Worm (Caenorhabditis elegans) whole organism, early embryonic: ENCODE measurements around the gene srlf-19.

Experiments
- B0310.2 ChIP-seq: sonication (generic microtip); optimal IDR thresholded peaks from 2 replicates; lab custom pipeline; 2016; ENCODE audit warnings: mild to moderate bottlenecking, missing genetic modification characterization, missing compliant biosample characterization
- F13C5.2 ChIP-seq: sonication (generic microtip); optimal IDR thresholded peaks from 2 replicates; lab custom pipeline; 2017; ENCODE audit warnings: mild to moderate bottlenecking, missing genetic modification characterization, inconsistent platforms, missing compliant biosample characterization
- aly-1 ChIP-seq: sonication (generic microtip); optimal IDR thresholded peaks from 2 replicates; lab custom pipeline; 2016; ENCODE audit warnings: missing genetic modification characterization, missing compliant biosample characterization
- ceh-13 ChIP-seq: fragments of 200-800 bp; sonication (Bioruptor generic); optimal IDR thresholded peaks from 2 replicates; lab custom pipeline; 2018; ENCODE audit warnings: mild to moderate bottlenecking, missing genetic modification characterization, missing compliant biosample characterization
- ceh-36 ChIP-seq: sonication (generic microtip); optimal IDR thresholded peaks from 2 replicates; lab custom pipeline; 2016; ENCODE audit warnings: missing genetic modification characterization, inconsistent platforms, missing compliant biosample characterization
- ets-7 ChIP-seq: sonication (generic microtip); optimal IDR thresholded peaks from 2 replicates; lab custom pipeline; 2016; ENCODE audit warnings: missing genotype, missing genetic modification characterization, missing compliant biosample characterization
- flt-1 ChIP-seq: fragments of 200-800 bp; sonication (Bioruptor generic); IDR thresholded peaks from 2 replicates; pipeline ENCODE4 v1.3.6; 2022; ENCODE audit warnings: missing genetic modification characterization, missing compliant biosample characterization
- hmbx-1 ChIP-seq: sonication (generic microtip); optimal IDR thresholded peaks from 2 replicates; lab custom pipeline; 2016; ENCODE audit warnings: mild to moderate bottlenecking, missing genetic modification characterization, missing compliant biosample characterization
- hmg-4 ChIP-seq: fragments of 200-800 bp; sonication (Bioruptor generic); optimal IDR thresholded peaks from 2 replicates; lab custom pipeline; 2018; ENCODE audit warnings: mild to moderate bottlenecking, missing genetic modification characterization, missing compliant biosample characterization
- hnd-1 ChIP-seq: sonication (generic microtip); optimal IDR thresholded peaks from 2 replicates; lab custom pipeline; 2016; ENCODE audit warnings: missing genetic modification characterization, missing compliant biosample characterization
- pes-1 ChIP-seq: fragments of 200-800 bp; sonication (Bioruptor generic); IDR thresholded peaks from 2 replicates; pipeline ENCODE4 v1.3.6; 2022; ENCODE audit warnings: missing genetic modification reagents, missing genetic modification characterization, missing compliant biosample characterization
- scrt-1 ChIP-seq: fragments of 200-800 bp; sonication (Bioruptor generic); IDR thresholded peaks from 2 replicates; pipeline ENCODE4 v1.3.6; 2022; ENCODE audit warnings: missing genetic modification characterization, missing compliant biosample characterization
- sea-1 ChIP-seq: fragments of 200-800 bp; sonication (Bioruptor generic); conservative IDR thresholded peaks from 2 replicates; pipeline ENCODE4 v1.3.6; 2022; ENCODE audit warnings: missing genetic modification characterization, missing compliant biosample characterization
- tbx-11 ChIP-seq: fragments of 200-800 bp; sonication (Bioruptor generic); IDR thresholded peaks from 2 replicates; pipeline ENCODE4 v1.3.6; 2022; ENCODE audit warnings: missing genetic modification characterization, missing compliant biosample characterization
- tbx-37 ChIP-seq: fragments of 200-800 bp; sonication (Bioruptor generic); conservative IDR thresholded peaks from 2 replicates; pipeline ENCODE4 v1.3.6; 2022; ENCODE audit warnings: missing genetic modification reagents, missing genetic modification characterization, missing compliant biosample characterization
- tra-4 ChIP-seq: sonication (generic microtip); optimal IDR thresholded peaks from 2 replicates; lab custom pipeline; 2017; ENCODE audit warnings: missing genetic modification characterization, missing compliant biosample characterization

srlf-19 gene

ce11 chrV:505191-505590 lies at the start of gene srlf-19:
srlf-19 (plus strand) TSS chrV:505491.
- no peak for TF ChIP-seq hmbx-1
- no peak for TF ChIP-seq ceh-36 (tag; lab: Kevin White, UChicago)
- no peak for TF ChIP-seq scrt-1 (GFP tag; lab: Robert Waterston, UW)
- TF ChIP-seq hnd-1: no peak
- TF ChIP-seq hmg-4: no peak
- no peak for TF ChIP-seq tbx-37 (GFP tag; lab: Robert Waterston, UW)
- no peak for TF ChIP-seq tra-4 (tag; lab: Kevin White, UChicago)
- TF ChIP-seq ets-7 (tag; lab: Kevin White, UChicago): no peak
- TF ChIP-seq F13C5.2 (tag; lab: Kevin White, UChicago): no peak

ce11 chrV:457839-458238 lies 47.5 kb upstream of the srlf-19 start:
- TF ChIP-seq scrt-1 (GFP tag; lab: Robert Waterston, UW) (no peak), hnd-1 (no peak), pes-1 (GFP tag; lab: Robert Waterston, UW) (no peak), F13C5.2 (tag; lab: Kevin White, UChicago) (no peak), aly-1 (tag; lab: Kevin White, UChicago) (no peak), ceh-36 (tag; lab: Kevin White, UChicago) (no peak), ceh-13 (no peak), tra-4 (tag; lab: Kevin White, UChicago) (no peak), hmbx-1 (no peak), sea-1 (GFP tag; lab: Robert Waterston, UW) (no peak), B0310.2 (tag; lab: Kevin White, UChicago) (no peak), tbx-11 (GFP tag; lab: Robert Waterston, UW) (no peak), ets-7 (tag; lab: Kevin White, UChicago) (no peak), flt-1 (no peak), tbx-37 (GFP tag; lab: Robert Waterston, UW) (no peak)

ce11 chrV:459464-459863 lies 45.8 kb upstream of the srlf-19 start, which contains the start of gene nhr-203:
nhr-203 (plus strand) TSS chrV:459795.
- no peak for TF ChIP-seq tra-4 (tag; lab: Kevin White, UChicago)
- TF ChIP-seq B0310.2 (tag; lab: Kevin White, UChicago): no peak
- TF ChIP-seq tbx-37 (GFP tag; lab: Robert Waterston, UW): no peak
- no peak for TF ChIP-seq hmbx-1
- no peak for TF ChIP-seq scrt-1 (GFP tag; lab: Robert Waterston, UW)
- no peak for TF ChIP-seq ets-7 (tag; lab: Kevin White, UChicago)
- no peak for TF ChIP-seq pes-1 (GFP tag; lab: Robert Waterston, UW)
- TF ChIP-seq ceh-36 (tag; lab: Kevin White, UChicago): no peak
- no peak for TF ChIP-seq flt-1
- no peak for TF ChIP-seq ceh-13
- no peak for TF ChIP-seq sea-1 (GFP tag; lab: Robert Waterston, UW)

ce11 chrV:462263-462662 lies 43.0 kb upstream of the srlf-19 start, which contains the start of gene nhr-202:
nhr-202 (plus strand) TSS chrV:462588.
- no peak for TF ChIP-seq F13C5.2 (tag; lab: Kevin White, UChicago)

ce11 chrV:464800-465199 lies 40.5 kb upstream of the srlf-19 start, which contains the start of gene nhr-201:
nhr-201 (plus strand) TSS chrV:464828.
- TF ChIP-seq tra-4 (tag; lab: Kevin White, UChicago) (no peak), ceh-36 (tag; lab: Kevin White, UChicago) (no peak), tbx-37 (GFP tag; lab: Robert Waterston, UW) (no peak), flt-1 (no peak), aly-1 (tag; lab: Kevin White, UChicago) (no peak), F13C5.2 (tag; lab: Kevin White, UChicago) (no peak), hnd-1 (no peak)

- TF ChIP-seq B0310.2 (tag; lab: Kevin White, UChicago) (no peak), hmg-4 (no peak), sea-1 (GFP tag; lab: Robert Waterston, UW) (no peak), ceh-13 (no peak), hnd-1 (no peak), F13C5.2 (tag; lab: Kevin White, UChicago) (no peak), ets-7 (tag; lab: Kevin White, UChicago) (no peak), ceh-36 (tag; lab: Kevin White, UChicago) (no peak), aly-1 (tag; lab: Kevin White, UChicago) (no peak), tbx-11 (GFP tag; lab: Robert Waterston, UW) (no peak)
These were observed 39.9 kb upstream of the srlf-19 start for ce11 chrV:465355-465754.

- no peak for TF ChIP-seq F13C5.2 (tag; lab: Kevin White, UChicago)
- no peak for TF ChIP-seq ceh-36 (tag; lab: Kevin White, UChicago)
- no peak for TF ChIP-seq tbx-37 (GFP tag; lab: Robert Waterston, UW)
These were observed 37.8 kb upstream of the srlf-19 start for ce11 chrV:467507-467906.

- TF ChIP-seq ceh-13: no peak
- TF ChIP-seq aly-1 (tag; lab: Kevin White, UChicago): no peak
- TF ChIP-seq ets-7 (tag; lab: Kevin White, UChicago): no peak
- TF ChIP-seq scrt-1 (GFP tag; lab: Robert Waterston, UW): no peak
- no peak for TF ChIP-seq tbx-37 (GFP tag; lab: Robert Waterston, UW)
- TF ChIP-seq tbx-11 (GFP tag; lab: Robert Waterston, UW): no peak
These were observed 36.8 kb upstream of the srlf-19 start, which contains the start of gene srbc-57 for ce11 chrV:468460-468859. srbc-57 (minus strand) TSS chrV:468560.

ce11 chrV:472589-472988 lies 32.7 kb upstream of the srlf-19 start, which contains the start of gene srt-31:
srt-31 (plus strand) TSS chrV:472889.
- TF ChIP-seq pes-1 (GFP tag; lab: Robert Waterston, UW) (no peak), sea-1 (GFP tag; lab: Robert Waterston, UW) (no peak), tbx-37 (GFP tag; lab: Robert Waterston, UW) (no peak), hmbx-1 (no peak), tbx-11 (GFP tag; lab: Robert Waterston, UW) (no peak), flt-1 (no peak), ceh-36 (tag; lab: Kevin White, UChicago) (no peak), hmg-4 (no peak), ceh-13 (no peak)
